Worm (Caenorhabditis elegans) whole organism, L2 larva: Measurements from ENCODE around the gene Y116A8C.23.

Experiments
- F13H6.1 ChIP-seq: sonication (generic microtip); optimal IDR thresholded peaks from 2 replicates; lab custom pipeline; 2016; ENCODE audit warnings: missing genetic modification characterization, missing compliant biosample characterization
- aly-2 ChIP-seq: fragments of 150-350 bp; optimal IDR thresholded peaks from 2 replicates; lab custom pipeline; 2014; ENCODE audit warnings: missing biosample characterization, missing genetic modification characterization
- ceh-82 ChIP-seq: fragments of 150-350 bp; optimal IDR thresholded peaks from 2 replicates; lab custom pipeline; 2014; ENCODE audit warnings: missing biosample characterization, missing genetic modification characterization
- crh-2 ChIP-seq: sonication (generic microtip); optimal IDR thresholded peaks from 2 replicates; lab custom pipeline; 2017; ENCODE audit warnings: missing biosample characterization, missing genetic modification characterization
- lin-11 ChIP-seq: fragments of 150-350 bp; sonication (generic microtip); optimal IDR thresholded peaks from 2 replicates; lab custom pipeline; 2014; ENCODE audit warnings: missing biosample characterization, missing genetic modification characterization, inconsistent platforms, mixed read lengths
- mab-5 ChIP-seq: fragments of 150-350 bp; optimal IDR thresholded peaks from 2 replicates; lab custom pipeline; 2014; ENCODE audit warnings: missing biosample characterization, missing genetic modification characterization
- sma-9 ChIP-seq, 2 experiments: fragments of 150-350 bp in 1 of 2; sonication (generic microtip) in 1 of 2; optimal IDR thresholded peaks; 2 replicates each; lab custom pipeline; 2014 to 2016; ENCODE audit warnings: missing genetic modification characterization in 2 of 2, mild to moderate bottlenecking in 1 of 2, missing biosample characterization in 1 of 2, missing compliant biosample characterization in 1 of 2, missing genetic modification reagents in 1 of 2, moderate library complexity in 1 of 2
- snpc-4 ChIP-seq: fragments of 150-350 bp; optimal IDR thresholded peaks from 2 replicates; lab custom pipeline; 2014; ENCODE audit warnings: missing biosample characterization, missing genetic modification characterization
- unc-39 ChIP-seq: fragments of 150-350 bp; optimal IDR thresholded peaks from 2 replicates; lab custom pipeline; 2014; ENCODE audit warnings: missing biosample characterization, missing genetic modification characterization
- unc-62 ChIP-seq: fragments of 150-350 bp; optimal IDR thresholded peaks from 2 replicates; lab custom pipeline; 2014; ENCODE audit warnings: missing biosample characterization, missing genetic modification reagents, missing genetic modification characterization
- zag-1 ChIP-seq: fragments of 150-350 bp; optimal IDR thresholded peaks from 2 replicates; lab custom pipeline; 2014; ENCODE audit warnings: missing biosample characterization, missing genetic modification characterization

Y116A8C.23 gene

DNA sequence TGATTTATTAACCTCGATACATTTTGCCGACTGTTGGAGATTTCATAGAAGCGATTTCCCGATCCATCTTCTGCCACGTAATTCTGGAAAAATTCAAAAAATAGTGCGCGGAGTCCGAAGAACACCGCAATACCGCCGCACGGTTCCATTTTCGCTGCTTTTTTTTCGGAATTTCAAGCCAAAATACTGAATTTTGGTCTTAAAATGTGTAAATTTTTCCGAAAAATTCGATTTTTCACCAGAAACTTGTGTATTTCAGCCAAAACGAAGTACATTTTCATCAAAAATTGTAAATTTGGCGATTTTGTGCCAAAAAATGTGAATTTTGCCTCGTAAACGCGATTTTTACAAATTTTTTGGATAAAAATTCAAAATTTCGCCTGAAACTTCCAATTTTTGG is 49.8 kb downstream of the Y116A8C.23 start:
- TF ChIP-seq sma-9 (GFP tag; optimal IDR thresholded peaks at IDR 0.05; lab: Kevin White, UChicago): no peak
- TF ChIP-seq sma-9 (tag; optimal IDR thresholded peaks at IDR 0.05; lab: Kevin White, UChicago): no peak
- TF ChIP-seq zag-1: no peak

DNA sequence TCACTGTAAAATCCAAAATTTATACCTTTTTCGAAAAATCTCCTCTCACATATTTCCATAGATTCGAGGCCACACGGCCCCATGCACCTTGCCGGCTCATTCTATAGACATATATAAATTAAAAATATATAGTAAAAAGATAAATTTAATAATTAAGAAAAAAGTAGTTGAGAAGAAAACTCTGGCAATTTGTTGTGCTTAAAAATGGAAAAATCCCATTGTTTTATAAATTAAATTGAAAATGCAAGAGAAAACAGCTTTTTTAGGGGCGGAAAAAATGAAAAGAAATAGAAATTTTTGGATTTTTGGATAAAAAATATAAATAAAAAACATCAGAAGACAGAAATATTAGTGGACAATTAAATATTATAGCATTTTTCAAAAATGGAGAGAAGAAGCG is 50.3 kb downstream of the Y116A8C.23 start, which contains the start of gene Y116A8C.30:
TSS of gene Y116A8C.30 (minus strand) at position 101 of the 400 bp plus-strand sequence.
- TF ChIP-seq unc-39 (no peak), sma-9 (GFP tag; optimal IDR thresholded peaks at IDR 0.05; lab: Kevin White, UChicago) (no peak), sma-9 (tag; optimal IDR thresholded peaks at IDR 0.05; lab: Kevin White, UChicago) (no peak), unc-62 (GFP tag; lab: Kevin White, UChicago) (no peak), ceh-82 (tag; lab: Kevin White, UChicago) (no peak), F13H6.1 (tag; lab: Kevin White, UChicago) (no peak), crh-2 (tag; lab: Kevin White, UChicago) (no peak), snpc-4 (tag; lab: Kevin White, UChicago) (no peak)
- TF ChIP-seq, all 48 proteins: peak for 0

DNA sequence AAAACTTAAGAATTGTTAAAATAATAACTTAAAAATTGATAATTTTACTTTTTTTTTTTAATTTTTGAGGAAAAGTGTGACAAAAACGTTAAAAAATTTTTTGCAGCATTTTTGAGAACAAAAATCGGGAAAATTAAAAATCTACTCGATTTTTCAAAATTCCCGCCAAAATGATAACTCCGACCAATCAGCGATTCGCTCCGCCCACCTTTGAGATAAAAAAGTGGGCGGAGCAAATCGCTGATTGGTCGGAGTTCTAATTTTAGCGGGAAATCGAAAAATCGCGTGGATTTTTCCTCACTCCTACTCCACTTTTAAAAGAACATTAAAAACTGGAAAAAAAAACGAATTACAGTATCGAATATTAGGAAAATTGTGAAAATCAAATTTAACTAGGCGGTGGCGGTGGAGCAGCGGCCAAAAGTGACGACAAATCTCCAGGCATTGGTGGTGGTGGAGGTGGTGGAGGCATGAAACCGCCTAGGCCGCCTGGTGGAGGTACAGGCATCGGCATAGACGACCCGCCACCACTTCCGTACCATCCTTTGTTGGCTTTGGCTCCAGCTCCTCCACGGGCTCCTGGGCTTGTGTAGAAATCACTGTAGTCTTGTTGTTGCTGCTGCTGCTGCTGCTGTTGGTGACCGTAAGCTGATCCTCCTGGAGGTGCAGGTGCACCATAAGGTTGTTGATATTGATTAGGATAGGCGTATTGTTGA is 51.0 kb downstream of the Y116A8C.23 start:
- TF ChIP-seq aly-2 (tag; lab: Kevin White, UChicago) (no peak), lin-11 (tag; lab: Kevin White, UChicago) (no peak), mab-5 (tag; lab: Kevin White, UChicago) (no peak)
